Fruit fly (Drosophila melanogaster) whole organism, prepupa: ENCODE data around the gene CG34437.
A peak's percentile ranks its signal among the peaks of the same experiment; 100 is the strongest.

Experiments used
- Blimp-1 ChIP-seq: fragments of 200-800 bp; sonication (Bioruptor generic); optimal IDR thresholded peaks from 3 replicates; lab custom pipeline; 2017; ENCODE audit warnings: missing biosample characterization, missing genetic modification characterization, mild to moderate bottlenecking, moderate library complexity, missing genetic modification reagents
- CG10631 ChIP-seq: fragments of 200-800 bp; sonication (Bioruptor generic); optimal IDR thresholded peaks from 2 replicates; lab custom pipeline; 2016; ENCODE audit warnings: missing biosample characterization, missing genetic modification characterization
- CG11762 ChIP-seq: fragments of 200-800 bp; sonication (Bioruptor generic); optimal IDR thresholded peaks from 3 replicates; lab custom pipeline; 2016; ENCODE audit warnings: missing biosample characterization, missing genetic modification characterization; ENCODE audit not compliant: insufficient read depth
- CG11902 ChIP-seq: fragments of 200-800 bp; sonication (Bioruptor generic); optimal IDR thresholded peaks from 3 replicates; lab custom pipeline; 2016; ENCODE audit warnings: missing biosample characterization, missing genetic modification characterization
- CG32006 ChIP-seq: fragments of 200-800 bp; sonication (Bioruptor generic); optimal IDR thresholded peaks from 3 replicates; lab custom pipeline; 2017; ENCODE audit warnings: missing biosample characterization, mild to moderate bottlenecking, missing genetic modification characterization
- CG34406 ChIP-seq: fragments of 200-800 bp; sonication (Bioruptor generic); optimal IDR thresholded peaks from 3 replicates; lab custom pipeline; 2016; ENCODE audit warnings: missing biosample characterization, missing genetic modification characterization
- CG6163 ChIP-seq: fragments of 200-800 bp; sonication (Bioruptor generic); IDR thresholded peaks from 3 replicates; pipeline ENCODE4 v1.3.6; 2022; ENCODE audit warnings: missing biosample characterization, missing genetic modification characterization
- CG6276 ChIP-seq: fragments of 200-800 bp; sonication (Bioruptor generic); optimal IDR thresholded peaks from 2 replicates; lab custom pipeline; 2017; ENCODE audit warnings: missing biosample characterization, mild to moderate bottlenecking, missing genetic modification characterization
- CG7368 ChIP-seq: fragments of 200-800 bp; sonication (Bioruptor generic); optimal IDR thresholded peaks from 3 replicates; lab custom pipeline; 2016; ENCODE audit warnings: missing biosample characterization, missing genetic modification characterization
- CG8319 ChIP-seq: fragments of 200-800 bp; sonication (Bioruptor generic); optimal IDR thresholded peaks from 3 replicates; lab custom pipeline; 2016; ENCODE audit warnings: missing biosample characterization, missing genetic modification characterization
- CG8632 ChIP-seq: fragments of 200-800 bp; sonication (Bioruptor generic); optimal IDR thresholded peaks from 3 replicates; lab custom pipeline; 2016; ENCODE audit warnings: missing biosample characterization, missing genetic modification characterization
- Eip78C ChIP-seq: fragments of 200-800 bp; sonication (Bioruptor generic); peaks from one replicate; lab custom pipeline; 2016; ENCODE audit warnings: missing biosample characterization, missing genetic modification characterization
- Ets96B ChIP-seq: fragments of 200-800 bp; optimal IDR thresholded peaks from 2 replicates; lab custom pipeline; 2019; ENCODE audit warnings: missing biosample characterization, mild to moderate bottlenecking, missing genetic modification characterization, moderate library complexity
- Met ChIP-seq: fragments of 200-800 bp; sonication (Bioruptor generic); optimal IDR thresholded peaks from 3 replicates; lab custom pipeline; 2016; ENCODE audit warnings: missing biosample characterization, missing genetic modification characterization
- OdsH ChIP-seq: fragments of 200-800 bp; sonication (Bioruptor generic); optimal IDR thresholded peaks from 3 replicates; lab custom pipeline; 2016; ENCODE audit warnings: missing biosample characterization, missing genetic modification characterization
- Sox102F ChIP-seq: fragments of 200-800 bp; sonication (Bioruptor generic); optimal IDR thresholded peaks from 2 replicates; lab custom pipeline; 2016; ENCODE audit warnings: missing biosample characterization, mild to moderate bottlenecking, missing genetic modification characterization
- Sox15 ChIP-seq: fragments of 200-800 bp; sonication (Bioruptor generic); optimal IDR thresholded peaks from 3 replicates; lab custom pipeline; 2016; ENCODE audit warnings: missing biosample characterization, missing genetic modification characterization
- esn ChIP-seq: fragments of 200-800 bp; sonication (Bioruptor generic); optimal IDR thresholded peaks from 2 replicates; lab custom pipeline; 2016; ENCODE audit warnings: missing biosample characterization, mild to moderate bottlenecking, missing genetic modification characterization, moderate library complexity
- fkh ChIP-seq: fragments of 200-800 bp; sonication (Bioruptor generic); optimal IDR thresholded peaks from 3 replicates; lab custom pipeline; 2017; ENCODE audit warnings: missing biosample characterization, mild to moderate bottlenecking, missing genetic modification characterization, moderate library complexity
- net ChIP-seq: fragments of 200-800 bp; sonication (Bioruptor generic); optimal IDR thresholded peaks from 3 replicates; lab custom pipeline; 2016; ENCODE audit warnings: missing biosample characterization, missing genetic modification characterization
- salr ChIP-seq, 2 experiments: fragments of 200-800 bp; sonication (Bioruptor generic); optimal IDR thresholded peaks; 3 replicates each; lab custom pipeline; 2016 to 2018; ENCODE audit warnings: missing biosample characterization in 2 of 2, missing genetic modification characterization in 2 of 2, mild to moderate bottlenecking in 1 of 2
- ss ChIP-seq, 2 experiments: fragments of 200-800 bp; sonication (Bioruptor generic); optimal IDR thresholded peaks; 2 replicates in 1 of 2; 3 replicates in 1 of 2; lab custom pipeline; 2017 to 2018; ENCODE audit warnings: mild to moderate bottlenecking in 2 of 2, missing biosample characterization in 2 of 2, missing genetic modification characterization in 2 of 2, moderate library complexity in 1 of 2
- vri ChIP-seq: fragments of 200-800 bp; sonication (Bioruptor generic); optimal IDR thresholded peaks from 3 replicates; lab custom pipeline; 2016; ENCODE audit warnings: missing biosample characterization, mild to moderate bottlenecking, missing genetic modification characterization

CG34437 gene

dm6 chr3R:28332137-28332671 lies 48.7 kb downstream of the CG34437 start (continued):
- TF ChIP-seq CG11902: no peak
- no peak for TF ChIP-seq salr (GFP tag; optimal IDR thresholded peaks at IDR 0.05; lab: Kevin White, UChicago)
- no peak for TF ChIP-seq CG8319 (GFP tag; lab: Kevin White, UChicago)
- no peak for TF ChIP-seq ss (GFP tag; optimal IDR thresholded peaks at IDR 0.05; lab: Kevin White, UChicago)
- TF ChIP-seq CG6163 (GFP tag; lab: Robert Waterston, UW): 0 out of 3 replicates have a peak, but pooled peaks have one; percentile 20
- TF ChIP-seq Met (GFP tag; lab: Kevin White, UChicago): no peak
- no peak for TF ChIP-seq CG8632 (GFP tag; lab: Kevin White, UChicago)
- no peak for TF ChIP-seq CG11762 (GFP tag; lab: Kevin White, UChicago)
- TF ChIP-seq Sox15 (GFP tag; lab: Kevin White, UChicago): no peak
- peak; percentile 51 for TF ChIP-seq CG32006
- TF ChIP-seq Ets96B (tag; lab: Kevin White, UChicago): no peak
- peak; percentile 13 for TF ChIP-seq OdsH (GFP tag; lab: Kevin White, UChicago)
- TF ChIP-seq net (GFP tag; lab: Kevin White, UChicago): peak; percentile 10
- no peak for TF ChIP-seq CG7368
- peak; percentile 30 for TF ChIP-seq CG6276 (GFP tag; lab: Kevin White, UChicago)
- TF ChIP-seq fkh: peak; percentile 62
- no peak for TF ChIP-seq Sox102F (GFP tag; lab: Kevin White, UChicago)
- no peak for TF ChIP-seq CG34406 (GFP tag; lab: Kevin White, UChicago)
- no peak for TF ChIP-seq CG10631 (GFP tag; lab: Kevin White, UChicago)
- TF ChIP-seq Blimp-1: no peak
- peak; percentile 50 for TF ChIP-seq Eip78C (GFP tag; lab: Kevin White, UChicago)
- TF ChIP-seq esn (GFP tag; lab: Kevin White, UChicago): no peak

dm6 chr3R:28332674-28333421 lies 49.3 kb downstream of the CG34437 start:
- TF ChIP-seq CG11762 (GFP tag; lab: Kevin White, UChicago) (no peak), CG11902 (no peak), vri (GFP tag; lab: Kevin White, UChicago) (peak; percentile 71), fkh (peak; percentile 38)
